Fruit fly (Drosophila melanogaster) whole organism, embryonic: ENCODE measurements around the gene drongo.

Experiments used
- Abd-B ChIP-seq: fragments of 200-800 bp; sonication (Bioruptor generic); optimal IDR thresholded peaks from 2 replicates; lab custom pipeline; 2018; ENCODE audit warnings: missing biosample characterization, mild to moderate bottlenecking, missing genetic modification characterization, moderate library complexity
- Bteb2 ChIP-seq: fragments of 200-800 bp; sonication (Bioruptor generic); optimal IDR thresholded peaks from 2 replicates; lab custom pipeline; 2016; ENCODE audit warnings: missing biosample characterization, missing genetic modification characterization
- CG18011 ChIP-seq: fragments of 200-800 bp; sonication (Bioruptor generic); optimal IDR thresholded peaks from 2 replicates; lab custom pipeline; 2017; ENCODE audit warnings: missing biosample characterization, missing genetic modification characterization, mild to moderate bottlenecking, moderate library complexity, missing genotype
- CG2678 ChIP-seq: fragments of 200-800 bp; sonication (Bioruptor generic); optimal IDR thresholded peaks from 3 replicates; lab custom pipeline; 2019; ENCODE audit warnings: missing biosample characterization, mild to moderate bottlenecking, missing genetic modification characterization, moderate library complexity
- CG2875 ChIP-seq: fragments of 200-800 bp; sonication (Bioruptor generic); optimal IDR thresholded peaks from 2 replicates; lab custom pipeline; 2017; ENCODE audit warnings: missing biosample characterization, mild to moderate bottlenecking, missing genetic modification characterization, missing genetic modification reagents
- CG2889 ChIP-seq: fragments of 200-800 bp; sonication (Bioruptor generic); IDR thresholded peaks from 3 replicates; pipeline ENCODE4 v1.3.6; 2022; ENCODE audit warnings: missing biosample characterization, missing genetic modification characterization
- CG31224 ChIP-seq: fragments of 200-800 bp; sonication (Bioruptor generic); IDR thresholded peaks from 2 replicates; pipeline ENCODE4 v1.3.6; 2022; ENCODE audit warnings: missing biosample characterization, missing genetic modification characterization
- CG42726 ChIP-seq: fragments of 200-800 bp; sonication (Bioruptor generic); IDR thresholded peaks from 2 replicates; pipeline ENCODE4 v1.3.6; 2022; ENCODE audit warnings: missing biosample characterization, missing genetic modification characterization; ENCODE audit not compliant: partially characterized antibody
- CG4328 ChIP-seq: fragments of 200-800 bp; sonication (Bioruptor generic); optimal IDR thresholded peaks from 3 replicates; lab custom pipeline; 2017; ENCODE audit warnings: missing biosample characterization, missing genetic modification reagents, missing genetic modification characterization
- CG6654 ChIP-seq: fragments of 200-800 bp; sonication (Bioruptor generic); optimal IDR thresholded peaks from 2 replicates; lab custom pipeline; 2017; ENCODE audit warnings: missing biosample characterization, mild to moderate bottlenecking, missing genetic modification characterization
- CG6765 ChIP-seq: fragments of 200-800 bp; sonication (Bioruptor generic); optimal IDR thresholded peaks from 3 replicates; lab custom pipeline; 2017; ENCODE audit warnings: missing biosample characterization, mild to moderate bottlenecking, missing genetic modification characterization
- CG6791 ChIP-seq: fragments of 200-800 bp; sonication (Bioruptor generic); IDR thresholded peaks from 3 replicates; pipeline ENCODE4 v1.3.6; 2022; ENCODE audit warnings: missing biosample characterization, missing genetic modification characterization; ENCODE audit not compliant: partially characterized antibody
- CG8089 ChIP-seq: fragments of 200-800 bp; sonication (Bioruptor generic); optimal IDR thresholded peaks from 3 replicates; lab custom pipeline; 2016; ENCODE audit warnings: missing biosample characterization, missing genetic modification characterization
- CG8290 ChIP-seq, 3 experiments: fragments of 200-800 bp; sonication (Bioruptor generic); optimal IDR thresholded peaks; 2 replicates each; lab custom pipeline; 2016 to 2019; ENCODE audit warnings: missing biosample characterization in 3 of 3, missing genetic modification characterization in 3 of 3, mild to moderate bottlenecking in 2 of 3, moderate library complexity in 1 of 3
- CG9437 ChIP-seq: fragments of 200-800 bp; sonication (Bioruptor generic); optimal IDR thresholded peaks from 2 replicates; lab custom pipeline; 2018; ENCODE audit warnings: missing biosample characterization, mild to moderate bottlenecking, missing genetic modification characterization
- CG9609 ChIP-seq: fragments of 200-800 bp; sonication (Bioruptor generic); optimal IDR thresholded peaks from 3 replicates; lab custom pipeline; 2016; ENCODE audit warnings: missing biosample characterization, missing genetic modification characterization
- Dip2 ChIP-seq: fragments of 200-800 bp; sonication (Bioruptor generic); IDR thresholded peaks from 2 replicates; pipeline ENCODE4 v1.3.6; 2022; ENCODE audit warnings: missing biosample characterization, missing genetic modification characterization
- Dll ChIP-seq: fragments of 200-800 bp; sonication (Bioruptor generic); IDR thresholded peaks from 4 replicates; pipeline ENCODE4 v1.3.6; 2022; ENCODE audit warnings: missing biosample characterization, missing genetic modification characterization; ENCODE audit not compliant: partially characterized antibody
- Doc3 ChIP-seq: fragments of 200-800 bp; sonication (Bioruptor generic); IDR thresholded peaks from 3 replicates; pipeline ENCODE4 v1.3.6; 2022; ENCODE audit warnings: missing biosample characterization, missing genetic modification characterization; ENCODE audit not compliant: partially characterized antibody
- Dp ChIP-seq: fragments of 200-800 bp; sonication (Bioruptor generic); optimal IDR thresholded peaks from 2 replicates; lab custom pipeline; 2018; ENCODE audit warnings: missing biosample characterization, mild to moderate bottlenecking, missing genetic modification characterization, moderate library complexity
- Fer1 ChIP-seq: fragments of 200-800 bp; sonication (Bioruptor generic); optimal IDR thresholded peaks from 2 replicates; lab custom pipeline; 2017; ENCODE audit warnings: missing biosample characterization, mild to moderate bottlenecking, missing genetic modification characterization
- HmgZ ChIP-seq: fragments of 200-800 bp; sonication (Bioruptor generic); optimal IDR thresholded peaks from 2 replicates; lab custom pipeline; 2018; ENCODE audit warnings: missing biosample characterization, mild to moderate bottlenecking, missing genetic modification characterization
- Hr78 ChIP-seq, 2 experiments: fragments of 200-800 bp in 1 of 2; fragments of >200 bp in 1 of 2; sonication (Bioruptor generic) in 1 of 2; optimal IDR thresholded peaks; 2 replicates each; lab custom pipeline; 2017 to 2019; ENCODE audit warnings: missing biosample characterization in 2 of 2, missing genetic modification characterization in 2 of 2, mild to moderate bottlenecking in 1 of 2, moderate library complexity in 1 of 2
- MBD-R2 ChIP-seq: fragments of 200-800 bp; sonication (Bioruptor generic); IDR thresholded peaks from 2 replicates; pipeline ENCODE4 v1.3.6; 2022; ENCODE audit warnings: missing biosample characterization, missing genetic modification characterization
- Max ChIP-seq: fragments of 200-800 bp; sonication (Bioruptor generic); optimal IDR thresholded peaks from 2 replicates; lab custom pipeline; 2016; ENCODE audit warnings: missing biosample characterization, mild to moderate bottlenecking, missing genetic modification characterization
- Nf-YB ChIP-seq: fragments of 200-800 bp; sonication (Bioruptor generic); optimal IDR thresholded peaks from 3 replicates; lab custom pipeline; 2019; ENCODE audit warnings: missing biosample characterization, mild to moderate bottlenecking, missing genetic modification characterization, moderate library complexity
- Six4 ChIP-seq: fragments of 200-800 bp; sonication (Bioruptor generic); optimal IDR thresholded peaks from 2 replicates; lab custom pipeline; 2016; ENCODE audit warnings: missing biosample characterization, missing genetic modification characterization
- Taf1 ChIP-seq: fragments of 200-800 bp; sonication (Bioruptor generic); IDR thresholded peaks from 2 replicates; pipeline ENCODE4 v1.3.6; 2022; ENCODE audit warnings: missing biosample characterization, missing genetic modification characterization
- Tbp ChIP-seq: fragments of >200 bp; optimal IDR thresholded peaks from 2 replicates; lab custom pipeline; 2018; ENCODE audit warnings: missing biosample characterization, missing genetic modification characterization
- Trl ChIP-seq, 3 experiments: fragments of >200 bp in 2 of 3; fragments of 200-800 bp in 1 of 3; sonication (Bioruptor generic) in 1 of 3; optimal IDR thresholded peaks; 2 replicates in 1 of 3; 3 replicates in 2 of 3; lab custom pipeline; 2016 to 2017; ENCODE audit warnings: missing biosample characterization in 1 of 3, missing genetic modification characterization in 1 of 3
- Xrp1 ChIP-seq: fragments of 200-800 bp; sonication (Bioruptor generic); IDR thresholded peaks from 2 replicates; pipeline ENCODE4 v1.3.6; 2022; ENCODE audit warnings: missing biosample characterization, missing genetic modification characterization
- abd-A ChIP-seq: fragments of 200-800 bp; sonication (Bioruptor generic); optimal IDR thresholded peaks from 3 replicates; lab custom pipeline; 2019; ENCODE audit warnings: missing biosample characterization, mild to moderate bottlenecking, missing genetic modification characterization, moderate library complexity
- aop ChIP-seq: fragments of 200-800 bp; sonication (Bioruptor generic); IDR thresholded peaks from 2 replicates; pipeline ENCODE4 v1.3.6; 2022; ENCODE audit warnings: missing biosample characterization, missing genetic modification characterization
- bab2 ChIP-seq: fragments of 200-800 bp; sonication (Bioruptor generic); optimal IDR thresholded peaks from 2 replicates; lab custom pipeline; 2016; ENCODE audit warnings: missing biosample characterization, missing genetic modification characterization
- bcd ChIP-seq: fragments of 200-800 bp; sonication (Bioruptor generic); optimal IDR thresholded peaks from 2 replicates; lab custom pipeline; 2017; ENCODE audit warnings: missing biosample characterization, mild to moderate bottlenecking, missing genetic modification characterization
- crol ChIP-seq: fragments of 200-800 bp; sonication (Bioruptor generic); IDR thresholded peaks from 2 replicates; pipeline ENCODE4 v1.3.6; 2022; ENCODE audit warnings: missing biosample characterization, missing genetic modification characterization
- disco-r ChIP-seq: fragments of 200-800 bp; sonication (Bioruptor generic); optimal IDR thresholded peaks from 2 replicates; lab custom pipeline; 2016; ENCODE audit warnings: missing biosample characterization, missing genetic modification characterization
- dmrt99B ChIP-seq: fragments of 200-800 bp; sonication (Bioruptor generic); optimal IDR thresholded peaks from 2 replicates; lab custom pipeline; 2018; ENCODE audit warnings: missing biosample characterization, mild to moderate bottlenecking, missing genetic modification characterization, moderate library complexity
- eyg ChIP-seq: fragments of 200-800 bp; sonication (Bioruptor generic); optimal IDR thresholded peaks from 3 replicates; lab custom pipeline; 2016; ENCODE audit warnings: missing biosample characterization, missing genetic modification characterization
- hbn ChIP-seq: fragments of 200-800 bp; sonication (Bioruptor generic); IDR thresholded peaks from 2 replicates; pipeline ENCODE4 v1.3.6; 2022; ENCODE audit warnings: missing biosample characterization, missing genetic modification characterization; ENCODE audit not compliant: partially characterized antibody
- kay ChIP-seq: fragments of 200-800 bp; sonication (Bioruptor generic); optimal IDR thresholded peaks from 2 replicates; lab custom pipeline; 2016; ENCODE audit warnings: missing biosample characterization, missing genetic modification characterization
- maf-S ChIP-seq: fragments of 200-800 bp; sonication (Bioruptor generic); optimal IDR thresholded peaks from 2 replicates; lab custom pipeline; 2016; ENCODE audit warnings: missing biosample characterization, missing genetic modification characterization
- onecut ChIP-seq: fragments of 200-800 bp; sonication (Bioruptor generic); IDR thresholded peaks from 2 replicates; pipeline ENCODE4 v1.3.6; 2022; ENCODE audit warnings: missing biosample characterization, missing genetic modification characterization
- pb ChIP-seq: fragments of 200-800 bp; sonication (Bioruptor generic); optimal IDR thresholded peaks from 3 replicates; lab custom pipeline; 2016; ENCODE audit warnings: missing biosample characterization, missing genetic modification characterization
- pros ChIP-seq: fragments of 200-800 bp; sonication (Bioruptor generic); optimal IDR thresholded peaks from 3 replicates; lab custom pipeline; 2019; ENCODE audit warnings: missing biosample characterization, mild to moderate bottlenecking, missing genetic modification characterization, moderate library complexity
- pzg ChIP-seq: fragments of 200-800 bp; sonication (Bioruptor generic); optimal IDR thresholded peaks from 3 replicates; lab custom pipeline; 2018; ENCODE audit warnings: missing biosample characterization, mild to moderate bottlenecking, missing genetic modification characterization, moderate library complexity
- wor ChIP-seq: fragments of 200-800 bp; sonication (Bioruptor generic); IDR thresholded peaks from 2 replicates; pipeline ENCODE4 v1.3.6; 2022; ENCODE audit warnings: missing biosample characterization, missing genetic modification characterization
- zen ChIP-seq: fragments of 200-800 bp; sonication (Bioruptor generic); optimal IDR thresholded peaks from 3 replicates; lab custom pipeline; 2018; ENCODE audit warnings: missing biosample characterization, mild to moderate bottlenecking, missing genetic modification characterization, moderate library complexity
- zfh2 ChIP-seq: fragments of 200-800 bp; sonication (Bioruptor generic); optimal IDR thresholded peaks from 2 replicates; lab custom pipeline; 2016; ENCODE audit warnings: missing biosample characterization, missing genetic modification characterization

The drongo gene

DNA sequence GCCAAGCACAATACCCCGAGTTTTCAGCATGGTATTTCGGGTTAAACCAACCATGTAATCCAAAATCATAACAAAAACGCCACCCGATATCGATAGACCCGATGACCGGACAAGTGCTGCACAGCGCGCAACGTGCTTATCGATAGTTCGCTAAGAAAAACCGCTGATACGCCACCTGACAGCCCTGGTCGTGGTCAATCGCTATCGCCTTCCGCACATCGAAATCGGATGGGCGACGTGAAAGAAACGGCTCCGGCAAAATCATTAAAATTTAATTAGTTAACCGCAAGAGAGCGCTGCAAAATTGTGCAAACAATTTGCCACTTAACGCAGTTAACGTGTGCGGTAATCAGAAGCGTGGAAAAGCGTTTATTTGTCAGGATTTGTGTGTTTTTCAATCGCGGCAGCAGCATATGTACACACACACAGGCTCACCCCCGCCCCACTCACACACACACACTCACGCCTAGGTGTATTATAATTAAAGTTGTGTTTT lies 25.1 kb downstream of the drongo start, which contains the start of the genes CG3862 and dock (continued):
- TF ChIP-seq Nf-YB (peak; percentile 23), Dip2 (GFP tag; lab: Robert Waterston, UW) (no peak), crol (GFP tag; lab: Robert Waterston, UW) (no peak), CG6654 (GFP tag; lab: Kevin White, UChicago) (no peak), Dll (GFP tag; lab: Robert Waterston, UW) (peak; percentile 88), CG18011 (GFP tag; lab: Kevin White, UChicago) (peak; percentile 37), CG2889 (GFP tag; lab: Robert Waterston, UW) (no peak), abd-A (tag; lab: Kevin White, UChicago) (no peak), Bteb2 (GFP tag; lab: Kevin White, UChicago) (peak; percentile 3), Tbp (GFP tag; lab: Kevin White, UChicago) (peak; percentile 7), aop (GFP tag; lab: Robert Waterston, UW) (no peak), CG8290 (GFP tag; optimal IDR thresholded peaks at IDR 0.05; lab: Kevin White, UChicago) (peak; percentile 69), CG8290 (tag; optimal IDR thresholded peaks at IDR 0.05; lab: Kevin White, UChicago) (peak in 1 of 2 experiments; percentile 84), eyg (GFP tag; lab: Kevin White, UChicago) (no peak), CG8089 (GFP tag; lab: Kevin White, UChicago) (peak; percentile 49), dmrt99B (tag; lab: Kevin White, UChicago) (peak; percentile 36), zfh2 (GFP tag; lab: Kevin White, UChicago) (peak; percentile 77), Trl (optimal IDR thresholded peaks at IDR 0.05; lab: Kevin White, UChicago) (no peak), Trl (GFP tag; optimal IDR thresholded peaks at IDR 0.05; lab: Kevin White, UChicago) (peak; percentile 59), Taf1 (GFP tag; lab: Robert Waterston, UW) (no peak), Xrp1 (GFP tag; lab: Robert Waterston, UW) (peak; percentile 45; the same call in 1 of the 2 replicates), kay (GFP tag; lab: Kevin White, UChicago) (peak; percentile 46), Fer1 (GFP tag; lab: Kevin White, UChicago) (peak; percentile 67), CG2875 (GFP tag; lab: Kevin White, UChicago) (no peak), CG31224 (GFP tag; lab: Robert Waterston, UW) (peak; percentile 30; the same call in 1 of the 2 replicates), zen (tag; lab: Kevin White, UChicago) (peak; percentile 75), Dp (peak; percentile 74), Abd-B (GFP tag; lab: Kevin White, UChicago) (peak; percentile 39), disco-r (GFP tag; lab: Kevin White, UChicago) (no peak), onecut (peak; percentile 44), pzg (GFP tag; lab: Kevin White, UChicago) (peak; percentile 98), Doc3 (GFP tag; lab: Robert Waterston, UW) (peak; percentile 84), CG6765 (GFP tag; lab: Kevin White, UChicago) (peak; percentile 54), wor (GFP tag; lab: Robert Waterston, UW) (no peak), Hr78 (GFP tag; optimal IDR thresholded peaks at IDR 0.05; lab: Kevin White, UChicago) (peak in 1 of 2 experiments; percentile 20), pros (GFP tag; lab: Kevin White, UChicago) (no peak), pb (GFP tag; lab: Kevin White, UChicago) (peak; percentile 48), CG2678 (tag; lab: Kevin White, UChicago) (peak; percentile 53), HmgZ (tag; lab: Kevin White, UChicago) (peak; percentile 92), CG9437 (GFP tag; lab: Kevin White, UChicago) (peak; percentile 12), CG42726 (GFP tag; lab: Robert Waterston, UW) (peak; percentile 95), hbn (peak; percentile 90), bcd (GFP tag; lab: Kevin White, UChicago) (peak; percentile 49), bab2 (GFP tag; lab: Kevin White, UChicago) (peak; percentile 38), CG6791 (GFP tag; lab: Robert Waterston, UW) (peak; percentile 99), maf-S (GFP tag; lab: Kevin White, UChicago) (peak; percentile 69), Max (peak; percentile 64), MBD-R2 (GFP tag; lab: Robert Waterston, UW) (peak; percentile 97), Six4 (peak; percentile 17), CG4328 (GFP tag; lab: Kevin White, UChicago) (peak; percentile 25), CG9609 (peak; percentile 4)
